Fruit fly (Drosophila melanogaster) whole organism, pupa: ENCODE results near the gene CG3168.

Source experiments
- CG10348 ChIP-seq: fragments of 200-800 bp; sonication (Bioruptor generic); IDR thresholded peaks from 2 replicates; pipeline ENCODE4 v1.3.6; 2022; ENCODE audit warnings: missing biosample characterization, missing genetic modification characterization
- CG12605 ChIP-seq: fragments of 200-800 bp; sonication (Bioruptor generic); IDR thresholded peaks from 2 replicates; pipeline ENCODE4 v1.3.6; 2022; ENCODE audit warnings: missing biosample characterization, missing genetic modification characterization
- CG13204 ChIP-seq: fragments of 200-800 bp; sonication (Bioruptor generic); optimal IDR thresholded peaks from 2 replicates; lab custom pipeline; 2018; ENCODE audit warnings: missing biosample characterization, mild to moderate bottlenecking, missing genetic modification characterization, moderate library complexity
- CG14655 ChIP-seq: fragments of 200-800 bp; sonication (Bioruptor generic); optimal IDR thresholded peaks from 3 replicates; lab custom pipeline; 2017; ENCODE audit warnings: mild to moderate bottlenecking, missing biosample characterization, missing genetic modification reagents, missing genetic modification characterization
- CG15710 ChIP-seq: fragments of 200-800 bp; sonication (Bioruptor generic); optimal IDR thresholded peaks from 2 replicates; lab custom pipeline; 2018; ENCODE audit warnings: missing biosample characterization, mild to moderate bottlenecking, missing genetic modification characterization, moderate library complexity
- CG17806 ChIP-seq: fragments of 200-800 bp; sonication (Bioruptor generic); optimal IDR thresholded peaks from 2 replicates; lab custom pipeline; 2018; ENCODE audit warnings: missing biosample characterization, mild to moderate bottlenecking, missing genetic modification characterization, moderate library complexity
- CG32121 ChIP-seq: fragments of 200-800 bp; sonication (Bioruptor generic); IDR thresholded peaks from 2 replicates; pipeline ENCODE4 v1.3.6; 2022; ENCODE audit warnings: missing biosample characterization, missing genetic modification characterization
- CG34367 ChIP-seq: fragments of 200-800 bp; sonication (Bioruptor generic); optimal IDR thresholded peaks from 2 replicates; lab custom pipeline; 2018; ENCODE audit warnings: missing biosample characterization, mild to moderate bottlenecking, missing genetic modification characterization
- CG4496 ChIP-seq: fragments of 200-800 bp; sonication (Bioruptor generic); IDR thresholded peaks from 3 replicates; pipeline ENCODE4 v1.3.6; 2022; ENCODE audit warnings: missing biosample characterization, missing genetic modification characterization
- CG8159 ChIP-seq: fragments of 200-800 bp; sonication (Bioruptor generic); optimal IDR thresholded peaks from 3 replicates; lab custom pipeline; 2018; ENCODE audit warnings: missing biosample characterization, mild to moderate bottlenecking, missing genetic modification characterization, moderate library complexity
- CG8301 ChIP-seq: fragments of 200-800 bp; sonication (Bioruptor generic); optimal IDR thresholded peaks from 2 replicates; lab custom pipeline; 2018; ENCODE audit warnings: missing biosample characterization, mild to moderate bottlenecking, missing genetic modification characterization
- CG9948 ChIP-seq: fragments of 200-800 bp; sonication (Bioruptor generic); optimal IDR thresholded peaks from 2 replicates; lab custom pipeline; 2018; ENCODE audit warnings: missing biosample characterization, mild to moderate bottlenecking, missing genetic modification characterization, moderate library complexity
- D1 ChIP-seq: fragments of 200-800 bp; sonication (Bioruptor generic); optimal IDR thresholded peaks from 2 replicates; lab custom pipeline; 2018; ENCODE audit warnings: missing biosample characterization, mild to moderate bottlenecking, missing genetic modification characterization, moderate library complexity
- EcR ChIP-seq: fragments of 200-800 bp; sonication (Bioruptor generic); optimal IDR thresholded peaks from 3 replicates; lab custom pipeline; 2019; ENCODE audit warnings: missing biosample characterization, missing genetic modification characterization, mild to moderate bottlenecking, moderate library complexity, missing genetic modification reagents
- Ets98B ChIP-seq: fragments of 200-800 bp; sonication (Bioruptor generic); IDR thresholded peaks from 2 replicates; pipeline ENCODE4 v1.3.6; 2022; ENCODE audit warnings: missing biosample characterization, missing genetic modification characterization
- Pif1A ChIP-seq: fragments of 200-800 bp; sonication (Bioruptor generic); optimal IDR thresholded peaks from 3 replicates; lab custom pipeline; 2016; ENCODE audit warnings: missing biosample characterization, missing genetic modification characterization
- Pif1B ChIP-seq: fragments of 200-800 bp; sonication (Bioruptor generic); optimal IDR thresholded peaks from 3 replicates; lab custom pipeline; 2016; ENCODE audit warnings: missing biosample characterization, missing genetic modification characterization
- Snoo ChIP-seq: fragments of 200-800 bp; sonication (Bioruptor generic); optimal IDR thresholded peaks from 3 replicates; lab custom pipeline; 2017; ENCODE audit warnings: missing biosample characterization, mild to moderate bottlenecking, missing genetic modification characterization, inconsistent platforms
- fd96Ca ChIP-seq: fragments of 200-800 bp; sonication (Bioruptor generic); IDR thresholded peaks from 3 replicates; pipeline ENCODE4 v1.3.6; 2022; ENCODE audit warnings: missing biosample characterization, missing genetic modification characterization
- gl ChIP-seq: fragments of 200-800 bp; sonication (Bioruptor generic); optimal IDR thresholded peaks from 2 replicates; lab custom pipeline; 2018; ENCODE audit warnings: missing biosample characterization, mild to moderate bottlenecking, missing genetic modification characterization
- rn ChIP-seq: fragments of 200-800 bp; sonication (Bioruptor generic); IDR thresholded peaks from 2 replicates; pipeline ENCODE4 v1.3.6; 2022; ENCODE audit warnings: missing biosample characterization, missing genetic modification characterization

The CG3168 gene

DNA sequence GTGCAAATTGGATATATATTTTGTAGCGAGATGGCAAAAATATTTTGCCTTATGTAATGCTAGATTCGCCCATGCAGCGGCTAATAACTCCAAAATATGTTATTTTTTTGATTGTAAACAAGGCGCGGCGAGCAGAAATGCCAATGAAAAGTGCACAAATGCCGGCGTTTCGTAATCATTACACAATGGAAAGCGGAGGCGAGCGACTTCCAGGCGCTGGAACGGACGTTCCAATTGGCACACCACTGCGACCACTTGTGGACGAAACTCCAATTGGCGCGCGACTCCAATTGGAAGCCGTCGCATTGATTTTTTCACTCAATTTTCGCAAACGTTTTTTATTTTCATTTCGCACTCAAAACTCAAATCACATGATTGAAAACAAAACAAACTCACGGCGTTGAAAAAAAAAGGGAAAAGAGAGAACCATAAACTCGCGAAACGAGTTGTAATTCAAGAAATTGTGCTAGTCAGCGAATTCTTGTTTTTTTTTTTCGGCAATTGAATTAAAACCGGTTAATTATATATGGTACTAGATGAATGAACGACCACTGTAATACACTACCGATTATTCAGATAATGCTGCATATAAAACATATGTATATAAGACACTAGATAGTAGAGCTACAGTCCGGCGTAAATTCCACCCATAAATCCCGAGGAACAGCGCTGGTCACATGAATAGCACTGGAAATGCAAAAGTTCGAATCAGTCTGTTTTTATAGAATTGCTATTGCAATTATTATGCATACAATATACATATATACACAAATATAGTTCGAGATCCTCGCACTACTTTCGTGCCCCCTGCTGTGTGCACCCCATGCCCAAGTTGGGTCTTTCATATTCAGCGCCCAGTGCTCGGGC is 60.9 kb downstream of the CG3168 start, which contains the start of gene ND-ASHI:
Gene ND-ASHI (minus strand): TSS at position 484 of the 867 bp plus-strand sequence.
- TF ChIP-seq CG17806 (tag; lab: Kevin White, UChicago) (peak; percentile 95), Snoo (tag; lab: Kevin White, UChicago) (peak; percentile 96), EcR (GFP tag; lab: Kevin White, UChicago) (peak; percentile 61), Pif1B (GFP tag; lab: Kevin White, UChicago) (peak; percentile 96), CG13204 (GFP tag; lab: Kevin White, UChicago) (peak; percentile 93), CG10348 (GFP tag; lab: Robert Waterston, UW) (peak; percentile 89), CG8301 (tag; lab: Kevin White, UChicago) (peak; percentile 97), CG32121 (GFP tag; lab: Robert Waterston, UW) (peak; percentile 97), CG4496 (GFP tag; lab: Robert Waterston, UW) (peak; percentile 99), CG9948 (tag; lab: Kevin White, UChicago) (peak; percentile 95), CG12605 (GFP tag; lab: Robert Waterston, UW) (peak; percentile 97), CG14655 (GFP tag; lab: Kevin White, UChicago) (peak; percentile 97), D1 (tag; lab: Kevin White, UChicago) (no peak), CG8159 (peak; percentile 96), rn (GFP tag; lab: Robert Waterston, UW) (peak; percentile 92), Ets98B (GFP tag; lab: Robert Waterston, UW) (peak; percentile 98), CG34367 (peak; percentile 97), CG15710 (peak; percentile 97), Pif1A (GFP tag; lab: Kevin White, UChicago) (peak; percentile 97), gl (tag; lab: Kevin White, UChicago) (peak; percentile 92), fd96Ca (peak; percentile 98)

DNA sequence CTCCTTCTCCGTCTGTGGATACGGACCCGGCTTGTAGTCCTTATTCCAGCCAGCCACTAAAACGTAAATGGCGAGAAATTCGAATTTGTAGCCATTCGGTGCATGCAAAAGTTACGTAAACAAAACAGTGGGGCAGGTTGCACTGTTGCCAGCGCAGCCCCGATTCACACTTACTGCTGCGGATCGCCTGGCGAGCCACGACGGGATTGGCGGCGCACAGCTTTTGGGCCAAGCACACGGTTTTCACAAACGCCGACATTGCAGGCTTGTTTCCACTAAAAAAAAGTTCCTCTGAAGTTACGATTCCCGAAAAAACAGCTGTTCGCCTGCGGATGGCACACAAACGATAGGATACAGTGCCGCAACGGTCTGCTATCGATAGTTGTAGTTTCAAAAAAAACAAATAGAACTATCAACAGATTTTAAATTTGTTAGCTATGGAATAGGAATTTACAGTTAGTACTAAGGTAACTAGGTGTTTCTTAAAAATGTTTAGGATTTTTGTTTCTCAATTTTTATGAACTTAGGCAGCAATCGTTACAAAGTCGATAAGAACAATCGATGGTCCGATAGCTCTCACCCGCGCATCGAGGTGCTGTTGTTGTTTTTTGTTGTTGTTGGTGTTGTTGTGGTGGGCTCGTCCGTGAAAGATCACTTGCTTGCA is 61.8 kb downstream of the CG3168 start, which contains the start of gene Fum1:
Gene Fum1 (plus strand): TSS at position 599 of the 664 bp plus-strand sequence.
- TF ChIP-seq EcR (GFP tag; lab: Kevin White, UChicago) = no peak
- no peak for TF ChIP-seq CG12605 (GFP tag; lab: Robert Waterston, UW)
- TF ChIP-seq CG14655 (GFP tag; lab: Kevin White, UChicago) = no peak
- TF ChIP-seq D1 (tag; lab: Kevin White, UChicago) = no peak
- TF ChIP-seq CG17806 (tag; lab: Kevin White, UChicago) = no peak

DNA sequence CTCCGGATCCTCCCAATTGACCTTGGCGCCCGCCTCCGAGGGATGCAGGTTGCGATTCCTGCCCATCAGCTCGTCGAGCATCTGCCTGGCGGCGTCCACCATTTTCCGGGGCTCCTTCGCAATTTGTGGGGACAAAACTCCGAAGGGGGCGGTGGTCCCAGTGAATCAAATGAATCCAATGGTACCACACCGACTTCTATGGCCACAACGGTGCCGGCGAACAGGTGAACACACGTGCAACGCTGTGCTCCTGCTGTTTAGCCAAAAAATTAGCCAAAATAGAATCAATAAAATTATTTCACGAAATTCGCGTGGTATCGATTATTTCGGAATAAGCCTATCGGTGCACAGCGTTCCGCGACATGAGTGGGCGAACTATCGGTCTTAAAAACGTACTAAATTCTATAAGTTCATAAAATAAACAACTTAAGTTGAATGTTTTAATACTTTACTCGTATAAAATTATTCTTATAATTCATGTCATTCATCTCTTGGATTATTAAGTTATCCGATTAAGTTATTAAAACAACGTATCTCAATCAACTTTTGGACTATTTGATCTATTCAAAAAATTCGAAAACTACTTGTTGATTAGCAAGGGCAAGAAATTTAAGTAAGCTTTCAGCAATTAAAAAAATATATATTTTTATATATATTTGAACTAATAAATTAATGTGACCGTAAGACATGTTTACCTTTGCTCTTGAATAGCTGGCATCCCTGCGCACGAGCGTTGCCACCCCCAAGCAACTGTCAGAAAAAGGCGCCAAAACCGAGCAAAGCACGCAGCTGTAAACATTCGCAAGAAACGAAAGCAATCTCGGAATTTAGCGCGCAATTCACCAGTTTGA is 65.9 kb downstream of the CG3168 start, which contains the start of the genes CG3198 and Mcm6:
Gene CG3198 (minus strand): TSS at position 337 of the 851 bp plus-strand sequence.
Gene Mcm6 (plus strand): TSS at position 751 of the 851 bp plus-strand sequence.
- TF ChIP-seq CG4496 (GFP tag; lab: Robert Waterston, UW) = 0 out of 3 replicates have a peak, but pooled peaks have one; percentile 16
- TF ChIP-seq gl (tag; lab: Kevin White, UChicago) = no peak
